Worm (Caenorhabditis elegans) whole organism, L4 larva: ENCODE data around the gene T06C10.3.
A peak's percentile ranks its signal among the peaks of the same experiment; 100 is the strongest.

Source experiments
- D1046.2 ChIP-seq: fragments of 200-800 bp; sonication (Bioruptor generic); IDR thresholded peaks from 2 replicates; pipeline ENCODE4 v1.3.6; 2022; ENCODE audit warnings: missing genetic modification characterization, missing compliant biosample characterization
- F44E2.7 ChIP-seq: fragments of 200-800 bp; sonication (Bioruptor generic); IDR thresholded peaks from 2 replicates; pipeline ENCODE4 v2.1.2; 2022; ENCODE audit warnings: missing genetic modification characterization, missing compliant biosample characterization
- R02D3.7 ChIP-seq: fragments of 150-350 bp; sonication (generic microtip); optimal IDR thresholded peaks from 3 replicates; lab custom pipeline; 2014; ENCODE audit warnings: missing biosample characterization, missing genetic modification characterization
- Y5F2A.4 ChIP-seq: fragments of 200-800 bp; sonication (Bioruptor generic); optimal IDR thresholded peaks from 2 replicates; lab custom pipeline; 2018; ENCODE audit warnings: mild to moderate bottlenecking, missing genetic modification characterization, missing compliant biosample characterization
- aly-2 ChIP-seq: sonication (generic microtip); optimal IDR thresholded peaks from 2 replicates; lab custom pipeline; 2018; ENCODE audit warnings: missing biosample characterization, missing genetic modification characterization
- ama-1 ChIP-seq: fragments of 150-350 bp; optimal IDR thresholded peaks from 2 replicates; lab custom pipeline; 2014; ENCODE audit warnings: inconsistent platforms, mixed read lengths
- arid-1 ChIP-seq: fragments of 200-800 bp; sonication (Bioruptor generic); conservative IDR thresholded peaks from 2 replicates; pipeline ENCODE4 v1.3.6; 2022; ENCODE audit warnings: missing genetic modification reagents, missing genetic modification characterization, missing compliant biosample characterization
- attf-4 ChIP-seq: sonication (generic microtip); optimal IDR thresholded peaks from 3 replicates; lab custom pipeline; 2017; ENCODE audit warnings: missing biosample characterization, missing genetic modification characterization
- ceh-32 ChIP-seq: sonication (generic microtip); optimal IDR thresholded peaks from 2 replicates; lab custom pipeline; 2016; ENCODE audit warnings: mild to moderate bottlenecking, missing genetic modification characterization, missing compliant biosample characterization; ENCODE audit not compliant: poor library complexity
- ceh-62 ChIP-seq: sonication (generic microtip); optimal IDR thresholded peaks from 2 replicates; lab custom pipeline; 2017; ENCODE audit warnings: missing biosample characterization, missing genetic modification characterization
- daf-16 ChIP-seq, 3 experiments: sonication (generic microtip); optimal IDR thresholded peaks; 2 replicates each; lab custom pipeline; 2016 to 2017; ENCODE audit warnings: missing genetic modification characterization in 3 of 3, missing genetic modification reagents in 3 of 3, mild to moderate bottlenecking in 2 of 3, missing compliant biosample characterization in 2 of 3, missing biosample characterization in 1 of 3, moderate library complexity in 1 of 3
- daf-19 ChIP-seq: fragments of 200-800 bp; sonication (Bioruptor generic); conservative IDR thresholded peaks from 2 replicates; pipeline ENCODE4 v1.3.6; 2022; ENCODE audit warnings: missing genetic modification characterization, missing compliant biosample characterization
- dmd-6 ChIP-seq: fragments of 200-800 bp; sonication (Bioruptor generic); IDR thresholded peaks from 2 replicates; pipeline ENCODE4 v1.3.6; 2022; ENCODE audit warnings: missing genetic modification reagents, missing genetic modification characterization, missing compliant biosample characterization
- dpl-1 ChIP-seq: fragments of 150-350 bp; optimal IDR thresholded peaks from 2 replicates; lab custom pipeline; 2014; ENCODE audit warnings: missing biosample characterization, missing genetic modification reagents, missing genetic modification characterization
- egl-43 ChIP-seq: fragments of 200-800 bp; sonication (Bioruptor generic); IDR thresholded peaks from 2 replicates; pipeline ENCODE4 v1.3.6; 2022; ENCODE audit warnings: missing genetic modification reagents, missing genetic modification characterization, missing compliant biosample characterization
- hif-1 ChIP-seq, 2 experiments: sonication (generic microtip); optimal IDR thresholded peaks; 2 replicates each; lab custom pipeline; 2016 to 2017; ENCODE audit warnings: missing compliant biosample characterization in 2 of 2, missing genetic modification characterization in 2 of 2, missing genetic modification reagents in 2 of 2, missing genotype in 2 of 2, mild to moderate bottlenecking in 1 of 2
- hlh-11 ChIP-seq: fragments of 200-800 bp; sonication (Bioruptor generic); optimal IDR thresholded peaks from 2 replicates; lab custom pipeline; 2018; ENCODE audit warnings: mild to moderate bottlenecking, missing genetic modification characterization, missing compliant biosample characterization
- hlh-30 ChIP-seq: sonication (generic microtip); optimal IDR thresholded peaks from 2 replicates; lab custom pipeline; 2017; ENCODE audit warnings: antibody characterized with exemption, mild to moderate bottlenecking, missing genetic modification characterization, missing compliant biosample characterization; ENCODE audit not compliant: insufficient read depth
- hmg-1.1 ChIP-seq: fragments of 200-800 bp; sonication (Bioruptor generic); IDR thresholded peaks from 2 replicates; pipeline ENCODE4 v1.3.6; 2022; ENCODE audit warnings: missing genetic modification reagents, missing genetic modification characterization, missing compliant biosample characterization
- lim-7 ChIP-seq: fragments of 200-800 bp; sonication (Bioruptor generic); IDR thresholded peaks from 2 replicates; pipeline ENCODE4 v1.3.6; 2022; ENCODE audit warnings: missing genetic modification characterization, missing compliant biosample characterization
- lin-1 ChIP-seq: fragments of 200-800 bp; sonication (Bioruptor generic); IDR thresholded peaks from 2 replicates; pipeline ENCODE4 v1.3.6; 2022; ENCODE audit warnings: missing genetic modification reagents, missing genetic modification characterization, missing compliant biosample characterization
- lin-29 ChIP-seq: fragments of 200-800 bp; sonication (Bioruptor generic); IDR thresholded peaks from 2 replicates; pipeline ENCODE4 v1.3.6; 2022; ENCODE audit warnings: missing genetic modification reagents, missing genetic modification characterization, missing compliant biosample characterization
- lin-39 ChIP-seq: fragments of 150-350 bp; optimal IDR thresholded peaks from 2 replicates; lab custom pipeline; 2014; ENCODE audit warnings: missing biosample characterization, missing genetic modification reagents, missing genetic modification characterization
- lir-3 ChIP-seq: sonication (generic microtip); optimal IDR thresholded peaks from 2 replicates; lab custom pipeline; 2016; ENCODE audit warnings: mild to moderate bottlenecking, missing genetic modification characterization, missing compliant biosample characterization
- lsy-2 ChIP-seq, 2 experiments: fragments of 150-350 bp in 1 of 2; sonication (generic microtip) in 1 of 2; optimal IDR thresholded peaks; 2 replicates each; lab custom pipeline; 2014 to 2017; ENCODE audit warnings: missing biosample characterization in 2 of 2, missing genetic modification characterization in 2 of 2
- madf-5 ChIP-seq, 2 experiments: fragments of 200-800 bp; sonication (Bioruptor generic); IDR thresholded peaks; 2 replicates each; pipeline ENCODE4 v1.3.6; 2022; ENCODE audit warnings: missing compliant biosample characterization in 2 of 2, missing genetic modification characterization in 2 of 2
- mdl-1 ChIP-seq, 2 experiments: fragments of 150-350 bp in 1 of 2; sonication (generic microtip) in 1 of 2; optimal IDR thresholded peaks; 2 replicates each; lab custom pipeline; 2014 to 2017; ENCODE audit warnings: missing biosample characterization in 2 of 2, missing genetic modification characterization in 2 of 2
- mdt-29 ChIP-seq: fragments of 200-800 bp; sonication (Bioruptor generic); IDR thresholded peaks from 2 replicates; pipeline ENCODE4 v1.3.6; 2022; ENCODE audit warnings: missing genetic modification reagents, missing genetic modification characterization, missing compliant biosample characterization
- mep-1 ChIP-seq: fragments of 150-350 bp; sonication (generic microtip); optimal IDR thresholded peaks from 3 replicates; lab custom pipeline; 2014; ENCODE audit warnings: missing biosample characterization, missing genetic modification characterization
- mes-2 ChIP-seq: sonication (generic microtip); optimal IDR thresholded peaks from 2 replicates; lab custom pipeline; 2016; ENCODE audit warnings: missing genotype, mild to moderate bottlenecking, missing genetic modification characterization, missing compliant biosample characterization; ENCODE audit not compliant: poor library complexity, severe bottlenecking
- mxl-3 ChIP-seq: fragments of 200-800 bp; sonication (Bioruptor generic); optimal IDR thresholded peaks from 2 replicates; lab custom pipeline; 2018; ENCODE audit warnings: mild to moderate bottlenecking, missing genetic modification characterization, missing compliant biosample characterization
- nhr-102 ChIP-seq: sonication (generic microtip); optimal IDR thresholded peaks from 2 replicates; lab custom pipeline; 2016; ENCODE audit warnings: mild to moderate bottlenecking, missing genetic modification characterization, moderate library complexity, missing compliant biosample characterization
- nhr-11 ChIP-seq: fragments of 150-350 bp; optimal IDR thresholded peaks from 2 replicates; lab custom pipeline; 2014; ENCODE audit warnings: missing biosample characterization, missing genetic modification characterization
- nhr-111 ChIP-seq: fragments of 200-800 bp; sonication (Bioruptor generic); optimal IDR thresholded peaks from 2 replicates; lab custom pipeline; 2018; ENCODE audit warnings: mild to moderate bottlenecking, missing genetic modification characterization, missing compliant biosample characterization
- nhr-28 ChIP-seq: fragments of 150-350 bp; optimal IDR thresholded peaks from 2 replicates; lab custom pipeline; 2014; ENCODE audit warnings: missing biosample characterization, missing genetic modification characterization
- nhr-42 ChIP-seq: fragments of 200-800 bp; sonication (Bioruptor generic); IDR thresholded peaks from 2 replicates; pipeline ENCODE4 v1.3.6; 2022; ENCODE audit warnings: missing genetic modification characterization, missing compliant biosample characterization
- nhr-6 ChIP-seq: fragments of 150-350 bp; optimal IDR thresholded peaks from 2 replicates; lab custom pipeline; 2014; ENCODE audit warnings: missing biosample characterization, missing genetic modification characterization
- nhr-77 ChIP-seq: fragments of 150-350 bp; optimal IDR thresholded peaks from 2 replicates; lab custom pipeline; 2014; ENCODE audit warnings: missing biosample characterization, missing genetic modification characterization
- pha-4 ChIP-seq, 2 experiments: fragments of 150-350 bp in 1 of 2; fragments of 200-800 bp in 1 of 2; sonication (Bioruptor generic) in 1 of 2; IDR thresholded peaks in 1 of 2; optimal IDR thresholded peaks in 1 of 2; 2 replicates each; pipeline versions ENCODE4 v1.3.6 to Lab custom; 2014 to 2022; ENCODE audit warnings: missing genetic modification characterization in 2 of 2, missing genetic modification reagents in 2 of 2, missing biosample characterization in 1 of 2, missing compliant biosample characterization in 1 of 2
- pqm-1 ChIP-seq: sonication (generic microtip); optimal IDR thresholded peaks from 2 replicates; lab custom pipeline; 2017; ENCODE audit warnings: missing biosample characterization, missing genetic modification characterization
- saeg-2 ChIP-seq: fragments of 200-800 bp; sonication (Bioruptor generic); IDR thresholded peaks from 2 replicates; pipeline ENCODE4 v1.3.6; 2022; ENCODE audit warnings: missing genetic modification reagents, missing genetic modification characterization, missing compliant biosample characterization
- snpc-1.2 ChIP-seq: fragments of 200-800 bp; sonication (Bioruptor generic); IDR thresholded peaks from 2 replicates; pipeline ENCODE4 v1.3.6; 2022; ENCODE audit warnings: missing genetic modification reagents, missing genetic modification characterization, missing compliant biosample characterization
- spr-1 ChIP-seq: sonication (generic microtip); optimal IDR thresholded peaks from 2 replicates; lab custom pipeline; 2016; ENCODE audit warnings: mild to moderate bottlenecking, missing genetic modification characterization, missing compliant biosample characterization
- unc-130 ChIP-seq: sonication (generic microtip); optimal IDR thresholded peaks from 2 replicates; lab custom pipeline; 2016; ENCODE audit warnings: missing genetic modification reagents, missing genetic modification characterization, missing compliant biosample characterization
- vab-7 ChIP-seq: fragments of 200-800 bp; sonication (Bioruptor generic); IDR thresholded peaks from 2 replicates; pipeline ENCODE4 v1.3.6; 2022; ENCODE audit warnings: missing genetic modification reagents, missing genetic modification characterization, missing compliant biosample characterization
- zip-2 ChIP-seq: fragments of 150-350 bp; optimal IDR thresholded peaks from 2 replicates; lab custom pipeline; 2014; ENCODE audit warnings: missing biosample characterization, missing genetic modification characterization

The T06C10.3 gene

DNA sequence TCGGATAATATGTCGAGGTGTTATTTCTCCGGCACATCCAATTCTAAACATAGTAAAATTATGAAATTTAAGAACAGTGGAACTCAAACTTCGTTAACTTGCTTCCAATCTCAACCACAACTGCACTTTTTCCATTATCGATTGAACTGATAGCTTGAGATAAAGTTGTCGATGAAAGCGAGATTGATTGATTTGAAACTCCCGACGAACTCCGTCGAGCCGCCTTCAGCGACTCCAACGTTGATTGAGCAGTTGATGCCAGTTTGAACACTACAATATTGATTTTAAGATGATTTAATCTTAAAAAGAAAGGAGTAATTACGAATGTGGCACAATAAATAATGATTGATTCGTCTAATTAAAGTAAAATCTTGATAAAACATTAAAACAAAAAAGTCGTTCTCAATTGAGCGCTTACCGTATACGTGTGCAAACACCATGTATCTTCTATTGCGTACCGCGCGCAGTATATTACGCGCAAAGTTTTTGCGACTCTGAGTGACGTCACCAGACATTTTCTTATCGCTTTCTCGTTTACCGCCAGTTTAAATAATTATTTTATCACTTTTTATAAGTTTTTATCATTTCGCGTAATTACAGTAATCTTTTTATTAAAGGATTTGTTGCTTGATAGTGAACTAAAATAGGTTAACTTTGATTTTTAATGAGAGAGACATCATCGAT is 31.8 kb downstream of the T06C10.3 start, which contains the start of gene arp-11 (continued):
- TF ChIP-seq pqm-1 (tag; lab: Kevin White, UChicago) (no peak), dpl-1 (peak; percentile 77), daf-19 (no peak), nhr-42 (GFP tag; lab: Robert Waterston, UW) (no peak), snpc-1.2 (GFP tag; lab: Robert Waterston, UW) (no peak), lin-39 (no peak), nhr-111 (no peak), aly-2 (tag; lab: Kevin White, UChicago) (no peak), ceh-32 (tag; lab: Kevin White, UChicago) (no peak), Y5F2A.4 (GFP tag; lab: Kevin White, UChicago) (no peak), lin-1 (0 out of 2 replicates have a peak, but pooled peaks have one; percentile 33), nhr-28 (tag; lab: Kevin White, UChicago) (peak; percentile 65), nhr-11 (peak; percentile 19), zip-2 (no peak), lsy-2 (tag; optimal IDR thresholded peaks at IDR 0.05; lab: Kevin White, UChicago) (peak; percentile 75 to 98), lin-29 (GFP tag; lab: Robert Waterston, UW) (no peak), R02D3.7 (tag; lab: Kevin White, UChicago) (no peak), nhr-77 (tag; lab: Kevin White, UChicago) (peak; percentile 67), mdt-29 (GFP tag; lab: Robert Waterston, UW) (no peak)

DNA sequence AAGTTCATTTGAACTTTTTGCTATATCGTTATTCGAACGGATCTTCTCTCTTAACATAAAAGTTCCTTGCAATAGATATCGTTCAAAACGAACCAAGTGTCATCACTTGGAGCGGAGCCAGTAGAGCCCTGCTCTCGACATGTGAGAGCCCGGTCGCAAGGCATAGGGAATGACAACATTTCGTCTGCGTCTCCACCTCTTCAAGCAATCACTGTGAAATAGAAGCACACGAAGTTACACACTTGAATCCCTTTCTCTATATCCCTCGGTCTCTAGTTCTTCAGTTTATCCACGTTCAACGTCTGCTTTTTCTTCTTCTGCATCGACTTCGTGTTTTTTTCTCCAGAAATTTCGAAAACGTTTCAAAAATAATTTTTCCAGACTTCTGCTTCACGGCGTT is 32.8 kb downstream of the T06C10.3 start, which contains the start of gene C49H3.6:
Gene C49H3.6, plus strand, starts transcription at position 380 of the 400 bp plus-strand sequence.
- TF ChIP-seq nhr-28 (tag; lab: Kevin White, UChicago): no peak
- TF ChIP-seq vab-7: no peak
- TF ChIP-seq hlh-30: peak; percentile 86
- TF ChIP-seq dmd-6 (GFP tag; lab: Robert Waterston, UW): 0 out of 2 replicates have a peak, but pooled peaks have one; percentile 22
- TF ChIP-seq mep-1: peak; percentile 25
- peak in 1 of 2 experiments; percentile 37 for TF ChIP-seq mdl-1 (tag; optimal IDR thresholded peaks at IDR 0.05; lab: Kevin White, UChicago)
- TF ChIP-seq hlh-11 (tag; lab: Kevin White, UChicago): peak; percentile 37
- TF ChIP-seq daf-16 (GFP tag; optimal IDR thresholded peaks at IDR 0.05; lab: Kevin White, UChicago): peak in 1 of 2 experiments; percentile 25
- TF ChIP-seq daf-16 (tag; optimal IDR thresholded peaks at IDR 0.05; lab: Kevin White, UChicago): no peak
- TF ChIP-seq pha-4 (GFP tag; IDR thresholded peaks at IDR 0.05; lab: Robert Waterston, UW): peak; percentile 17; the same call in 1 of the 2 replicates
- TF ChIP-seq pha-4 (tag; optimal IDR thresholded peaks at IDR 0.05; lab: Kevin White, UChicago): no peak
- peak in 1 of 2 experiments; percentile 6 for TF ChIP-seq hif-1 (tag; optimal IDR thresholded peaks at IDR 0.05; lab: Kevin White, UChicago)
- no peak for TF ChIP-seq lir-3
- peak; percentile 67; the same call in 1 of the 2 replicates for TF ChIP-seq hmg-1.1 (GFP tag; lab: Robert Waterston, UW)
- TF ChIP-seq egl-43 (GFP tag; lab: Robert Waterston, UW): 0 out of 2 replicates have a peak, but pooled peaks have one; percentile 32
- TF ChIP-seq daf-19: no peak
- no peak for TF ChIP-seq spr-1
- TF ChIP-seq mxl-3 (GFP tag; lab: Kevin White, UChicago): peak; percentile 28
- TF ChIP-seq nhr-11: peak; percentile 30
- peak in 1 of 2 experiments; percentile 75 for TF ChIP-seq lsy-2 (tag; optimal IDR thresholded peaks at IDR 0.05; lab: Kevin White, UChicago)
- peak; percentile 37 for TF ChIP-seq mes-2 (tag; lab: Kevin White, UChicago)
- TF ChIP-seq, all 104 proteins: peak for 14

DNA sequence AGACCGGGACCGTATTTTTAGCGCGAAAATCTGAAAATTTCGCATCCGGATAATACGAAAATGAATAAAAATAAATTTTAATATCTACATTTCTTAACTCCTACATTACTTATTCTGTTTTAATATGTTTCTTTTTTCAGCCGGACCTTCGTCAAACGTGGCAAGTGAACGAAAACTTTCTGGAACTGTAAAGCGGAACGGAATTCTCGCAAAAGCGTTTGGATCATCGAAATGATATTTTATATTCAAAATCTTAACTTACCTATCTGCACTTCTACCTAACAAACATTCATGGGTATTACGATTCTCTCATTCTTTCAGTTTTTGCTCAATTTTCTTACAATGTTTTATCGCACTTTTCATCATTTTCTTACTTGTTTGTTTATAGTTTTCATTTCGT is 36.1 kb downstream of the T06C10.3 start:
- no peak for TF ChIP-seq ceh-62 (tag; lab: Kevin White, UChicago)
- TF ChIP-seq ama-1 (lab: Kevin White, UChicago): no peak
- no peak for TF ChIP-seq nhr-6 (tag; lab: Kevin White, UChicago)
- TF ChIP-seq nhr-11: no peak
- no peak for TF ChIP-seq nhr-42 (GFP tag; lab: Robert Waterston, UW)
- TF ChIP-seq F44E2.7 (GFP tag; lab: Robert Waterston, UW): no peak
- no peak for TF ChIP-seq daf-16 (GFP tag; optimal IDR thresholded peaks at IDR 0.05; lab: Kevin White, UChicago)
- no peak for TF ChIP-seq daf-16 (tag; optimal IDR thresholded peaks at IDR 0.05; lab: Kevin White, UChicago)
- no peak for TF ChIP-seq lim-7 (GFP tag; lab: Robert Waterston, UW)
- TF ChIP-seq hlh-11 (tag; lab: Kevin White, UChicago): no peak
- no peak for TF ChIP-seq ceh-32 (tag; lab: Kevin White, UChicago)
- no peak for TF ChIP-seq mep-1
- no peak for TF ChIP-seq madf-5 (GFP tag; IDR thresholded peaks at IDR 0.05; lab: Robert Waterston, UW)
- TF ChIP-seq attf-4 (tag; lab: Kevin White, UChicago): no peak
- TF ChIP-seq arid-1 (GFP tag; lab: Robert Waterston, UW): no peak
- TF ChIP-seq D1046.2 (GFP tag; lab: Robert Waterston, UW): no peak
- no peak for TF ChIP-seq nhr-102
- TF ChIP-seq unc-130 (GFP tag; lab: Kevin White, UChicago): no peak
- TF ChIP-seq saeg-2 (GFP tag; lab: Robert Waterston, UW): no peak
